Worm (Caenorhabditis elegans): Measurements from ENCODE around the gene slcr-46.3.

- TF ChIP-seq madf-8 (GFP tag; conservative IDR thresholded peaks at IDR 0.05) (no peak), tbx-9 (tag; optimal IDR thresholded peaks at IDR 0.05; ENCODE audit: borderline replicate concordance) (no peak), zfh-2 (GFP tag; conservative IDR thresholded peaks at IDR 0.05) (no peak), snpc-1.3 (tag; optimal IDR thresholded peaks at IDR 0.05; ENCODE audit: insufficient read depth) (no peak), sea-2 (GFP tag; IDR thresholded peaks at IDR 0.05) (no peak)
Observed at ce11 chrV:9733920-9734454, 10.1 kb upstream of the slcr-46.3 start, which contains the start of gene cal-7.
